Worm (Caenorhabditis elegans): ENCODE data around the gene osm-7.

DNA sequence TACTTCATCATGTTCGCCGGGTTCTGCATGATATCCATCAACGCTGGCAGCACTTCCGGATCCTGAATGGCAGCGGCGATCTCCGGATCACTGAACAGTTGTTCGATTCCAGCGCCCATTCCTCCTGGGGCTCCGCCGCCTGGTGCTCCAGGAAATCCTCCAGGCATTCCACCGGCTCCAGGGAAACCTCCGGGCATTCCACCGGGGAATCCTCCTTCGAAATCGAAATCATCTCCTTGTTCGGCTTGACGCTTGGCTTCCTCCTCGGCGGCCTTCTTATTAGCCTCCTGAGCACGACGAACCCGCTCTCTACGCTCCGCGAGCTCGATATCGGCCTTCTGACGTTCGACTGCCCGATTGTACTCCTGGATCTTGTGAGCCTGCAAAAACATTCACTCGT lies 39.5 kb downstream of the osm-7 start:
- no peak for TF ChIP-seq elt-1 (tag; optimal IDR thresholded peaks at IDR 0.05; ENCODE audit: borderline replicate concordance, insufficient read depth)
- no peak for TF ChIP-seq nhr-28 (tag; optimal IDR thresholded peaks at IDR 0.05)
- no peak for TF ChIP-seq unc-62 (GFP tag; optimal IDR thresholded peaks at IDR 0.05)

Data from whole organism, mixed stage, embryonic.